Worm (Caenorhabditis elegans): Measurements from ENCODE around the gene srd-38.

Gene srd-38

DNA sequence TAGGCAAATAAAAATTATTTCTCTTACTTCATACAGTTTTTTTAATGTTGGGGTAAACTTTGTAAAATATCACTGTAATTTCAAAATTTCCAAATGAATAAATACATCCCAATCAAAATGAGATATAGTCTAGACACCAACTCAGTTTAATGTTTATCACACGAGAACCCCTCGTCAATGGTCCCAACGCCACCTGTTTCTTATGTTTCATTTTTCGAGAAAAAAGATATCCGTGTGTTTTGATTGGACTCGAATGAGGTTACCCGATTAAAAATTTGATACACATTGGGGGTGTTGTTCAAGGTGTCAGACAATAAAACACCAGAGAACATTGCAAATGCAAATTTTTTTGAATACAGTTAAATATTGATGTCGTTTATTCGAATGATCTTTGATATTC is 25.9 kb downstream of the srd-38 start:
- no peak for TF ChIP-seq unc-62 (GFP tag; optimal IDR thresholded peaks at IDR 0.05)

DNA sequence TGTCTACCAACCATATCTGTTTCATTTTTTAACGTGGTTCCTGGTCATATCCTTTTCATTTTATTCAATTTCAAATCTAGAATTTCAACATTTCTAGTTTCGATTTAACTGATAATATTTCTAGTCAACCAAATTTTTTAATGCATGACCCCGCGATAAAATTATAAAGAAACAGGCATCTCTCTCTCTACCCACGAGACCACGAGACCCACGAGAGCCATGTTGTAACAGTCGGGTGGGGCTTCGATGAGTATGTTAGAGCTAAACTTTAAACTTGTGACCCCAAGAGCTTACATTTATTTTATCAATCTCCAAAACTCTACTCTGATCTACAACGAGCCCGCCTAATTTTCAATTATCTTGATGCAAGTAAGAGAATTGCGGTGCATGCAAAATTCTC is 26.7 kb downstream of the srd-38 start:
- no peak for TF ChIP-seq unc-62 (GFP tag; optimal IDR thresholded peaks at IDR 0.05)

DNA sequence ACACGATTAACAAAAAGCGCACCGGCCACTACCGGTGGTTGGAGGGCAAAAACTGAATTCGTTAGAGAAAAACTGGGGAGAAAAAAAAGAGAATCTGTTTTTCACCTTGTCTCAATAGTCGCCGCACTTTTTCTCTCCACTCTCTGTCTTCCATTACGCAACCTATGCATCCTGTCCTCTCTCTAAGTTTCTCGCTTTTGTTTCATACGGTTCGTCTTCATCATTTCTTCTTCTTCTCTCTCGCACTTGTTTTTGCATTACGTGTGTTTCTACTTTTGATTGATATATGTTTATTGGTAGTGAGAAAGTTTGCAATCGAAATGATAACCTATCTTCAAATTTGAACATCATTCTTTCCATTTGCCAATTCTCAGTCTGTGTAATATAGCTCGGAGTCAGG is 29.0 kb downstream of the srd-38 start:
- TF ChIP-seq unc-62 (GFP tag; optimal IDR thresholded peaks at IDR 0.05) = no peak

DNA sequence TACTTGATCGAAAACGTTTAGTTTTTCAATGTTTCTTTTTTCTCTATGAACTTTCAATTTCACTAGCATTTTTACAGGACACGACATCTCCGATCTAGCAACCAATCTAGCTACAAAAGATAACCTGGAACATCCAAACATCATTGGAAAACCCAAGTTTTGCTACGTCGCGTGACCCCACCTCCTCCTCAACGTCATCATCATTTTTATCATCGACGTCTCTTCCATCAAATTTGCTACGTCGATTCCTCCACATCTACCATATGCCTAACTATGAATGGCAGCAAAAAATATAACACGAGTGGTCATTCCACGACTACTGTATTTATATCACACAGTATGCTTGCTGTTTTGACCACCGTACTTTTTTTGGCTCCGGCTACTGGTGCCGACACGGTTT is 31.3 kb downstream of the srd-38 start, which contains the start of gene F46G10.2:
F46G10.2 (plus strand) TSS at position 78 of the 400 bp plus-strand sequence.
- no peak for TF ChIP-seq unc-62 (GFP tag; optimal IDR thresholded peaks at IDR 0.05)

DNA sequence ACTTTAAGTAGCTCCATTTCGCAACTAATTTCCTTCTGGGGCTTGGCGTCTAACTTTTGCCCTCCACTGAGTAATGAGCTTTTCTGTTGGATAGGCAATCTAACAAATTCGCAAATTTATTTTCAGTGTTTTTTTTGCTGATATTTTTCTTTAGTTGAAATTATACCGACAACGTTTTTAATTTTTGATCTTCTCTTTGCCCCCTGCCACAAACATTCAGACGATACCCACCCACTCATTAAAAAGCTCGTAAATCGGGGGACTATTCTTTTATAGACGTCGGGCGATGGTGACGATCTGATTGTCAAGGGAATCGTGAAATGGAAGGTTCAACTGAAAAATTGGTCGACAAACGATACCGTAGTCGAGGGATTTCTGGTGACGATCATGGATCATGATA is 32.1 kb downstream of the srd-38 start:
- TF ChIP-seq unc-62 (GFP tag; optimal IDR thresholded peaks at IDR 0.05) = no peak

DNA sequence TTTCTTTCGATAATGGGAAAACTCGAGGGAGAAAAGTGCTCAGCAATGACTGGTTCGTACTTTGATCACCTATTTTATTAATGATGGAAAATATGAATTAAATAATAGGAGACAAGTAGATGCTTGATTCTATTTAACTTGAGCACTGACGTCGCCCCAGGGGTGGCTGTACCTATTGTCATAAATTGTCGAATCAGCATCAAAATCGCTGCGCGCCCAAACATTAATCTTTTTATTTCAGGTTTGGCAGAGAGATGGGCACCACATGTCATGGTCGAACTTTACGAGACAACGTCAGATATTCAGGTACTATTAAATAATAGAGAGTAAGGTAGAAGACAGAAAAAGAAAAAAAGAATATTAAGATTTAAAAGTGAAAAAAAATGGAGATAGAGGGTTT is 32.7 kb downstream of the srd-38 start:
- no peak for TF ChIP-seq unc-62 (GFP tag; optimal IDR thresholded peaks at IDR 0.05)

DNA sequence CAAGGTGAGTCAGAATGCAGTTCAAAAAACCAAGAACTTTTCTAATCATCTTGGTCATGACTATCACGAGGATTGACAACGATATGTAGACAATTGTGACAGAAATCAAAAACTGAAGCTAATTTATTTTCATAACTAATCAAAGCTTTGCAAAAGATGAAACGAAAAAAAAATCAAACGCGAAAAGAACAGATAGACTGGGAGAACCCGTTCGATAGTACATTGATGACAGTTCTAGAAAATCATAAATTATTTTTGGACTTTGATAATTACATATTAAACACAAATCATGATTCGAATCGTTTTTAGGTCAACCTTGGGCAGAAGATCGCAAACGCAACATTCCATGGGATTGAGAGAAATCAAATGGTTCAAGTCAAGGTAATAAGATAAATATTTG is 33.4 kb downstream of the srd-38 start:
- no peak for TF ChIP-seq unc-62 (GFP tag; optimal IDR thresholded peaks at IDR 0.05)

DNA sequence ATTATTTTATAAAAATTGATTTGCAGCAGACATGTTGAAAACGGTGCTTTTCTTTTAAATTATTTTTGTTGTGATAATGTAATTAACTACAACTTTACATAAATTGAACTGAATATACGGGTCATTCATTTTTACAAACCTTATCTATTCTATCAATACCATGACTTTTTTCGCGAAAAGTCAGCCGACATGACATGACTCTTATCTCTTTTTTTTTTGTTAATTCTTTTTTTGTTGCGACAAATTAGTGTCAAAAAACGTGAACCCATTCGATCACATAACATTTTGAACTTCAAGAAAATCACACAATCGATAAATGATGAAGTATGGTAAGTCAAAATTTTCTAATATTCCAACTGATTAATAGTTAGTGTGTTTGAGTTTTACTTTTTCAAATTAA is 36.4 kb downstream of the srd-38 start, which contains the start of gene sir-2.2:
sir-2.2 (plus strand) TSS at position 34 of the 400 bp plus-strand sequence.
- TF ChIP-seq unc-62 (GFP tag; optimal IDR thresholded peaks at IDR 0.05) = no peak

DNA sequence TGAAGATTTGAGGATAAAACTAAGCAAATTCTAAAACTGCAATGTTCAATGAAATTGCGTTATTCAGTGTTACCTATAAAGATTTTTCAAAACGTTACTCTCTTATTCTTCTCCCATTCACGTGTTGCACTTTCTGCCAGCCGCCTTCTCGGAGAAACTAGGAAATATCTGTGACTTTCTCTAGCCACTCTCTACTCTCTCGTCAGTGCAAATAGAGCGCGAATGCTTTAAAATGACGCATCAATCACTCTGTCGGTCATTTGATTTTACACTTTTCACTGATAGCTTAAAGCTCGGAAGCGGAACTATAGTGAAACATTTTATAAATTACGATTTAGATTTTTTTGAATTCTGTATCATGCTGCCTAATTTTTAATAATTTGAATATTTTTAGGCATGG is 37.3 kb downstream of the srd-38 start:
- no peak for TF ChIP-seq unc-62 (GFP tag; optimal IDR thresholded peaks at IDR 0.05)

DNA sequence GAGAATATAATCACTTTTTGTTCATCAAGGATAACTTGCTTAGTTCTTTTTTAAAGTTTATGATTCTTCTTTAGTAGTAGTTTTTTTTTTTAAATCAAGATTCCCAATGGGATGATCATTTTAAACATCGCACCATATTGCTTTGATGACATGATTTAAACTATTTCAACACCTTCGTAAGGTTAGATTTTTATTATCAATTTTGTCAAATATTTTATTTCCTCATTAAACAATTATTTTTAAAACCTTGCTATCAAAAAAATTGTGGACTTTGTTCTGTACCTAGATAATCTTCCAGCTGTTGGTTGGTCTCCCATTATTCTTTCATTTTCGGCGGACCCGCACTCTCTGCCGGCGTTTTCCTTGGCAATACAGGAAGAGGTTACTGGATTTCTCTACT is 39.8 kb downstream of the srd-38 start, which contains the start of gene sir-2.3:
sir-2.3 (plus strand) TSS at position 301 of the 400 bp plus-strand sequence.
- TF ChIP-seq unc-62 (GFP tag; optimal IDR thresholded peaks at IDR 0.05) = no peak

DNA sequence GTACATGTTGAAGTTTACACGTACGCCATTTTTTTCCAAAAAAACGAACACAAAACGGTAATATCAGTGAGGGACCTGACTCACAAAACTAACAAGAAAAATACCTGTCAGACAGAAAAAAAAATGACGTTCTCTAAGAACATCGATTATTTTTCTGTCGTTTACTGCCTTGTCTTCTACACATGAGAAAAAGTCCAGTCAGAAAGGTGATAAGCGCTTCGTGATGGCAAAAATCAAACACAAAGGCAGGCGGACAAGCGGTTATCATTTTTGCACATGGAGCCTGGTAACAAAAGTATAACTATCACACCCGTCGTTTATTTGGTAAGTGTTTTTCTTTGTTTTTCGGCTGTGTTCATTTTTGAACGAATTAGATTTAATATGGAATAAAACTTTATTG is 42.2 kb downstream of the srd-38 start, which contains the start of gene F46G10.4:
F46G10.4 (plus strand) TSS at position 212 of the 400 bp plus-strand sequence.
- TF ChIP-seq unc-62 (GFP tag; optimal IDR thresholded peaks at IDR 0.05) = no peak

DNA sequence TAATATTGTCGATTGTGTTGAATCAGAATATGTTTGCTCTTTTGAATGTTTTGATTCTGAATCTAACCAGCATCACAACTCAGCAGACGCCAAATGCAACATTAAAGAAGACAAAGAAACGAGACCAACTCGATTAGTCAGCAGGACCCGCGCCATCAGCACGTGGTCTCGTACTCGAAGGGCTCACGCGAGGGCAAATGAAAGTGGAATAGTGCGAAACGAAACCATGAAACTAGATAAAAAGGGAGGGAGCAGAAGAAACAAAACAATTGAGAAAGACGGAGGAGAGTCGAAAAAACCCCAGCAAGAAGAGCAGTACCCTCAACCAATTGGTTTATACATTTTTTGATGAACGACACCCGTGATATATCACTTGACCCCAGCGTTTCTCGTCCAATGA is 45.4 kb downstream of the srd-38 start:
- no peak for TF ChIP-seq unc-62 (GFP tag; optimal IDR thresholded peaks at IDR 0.05)

DNA sequence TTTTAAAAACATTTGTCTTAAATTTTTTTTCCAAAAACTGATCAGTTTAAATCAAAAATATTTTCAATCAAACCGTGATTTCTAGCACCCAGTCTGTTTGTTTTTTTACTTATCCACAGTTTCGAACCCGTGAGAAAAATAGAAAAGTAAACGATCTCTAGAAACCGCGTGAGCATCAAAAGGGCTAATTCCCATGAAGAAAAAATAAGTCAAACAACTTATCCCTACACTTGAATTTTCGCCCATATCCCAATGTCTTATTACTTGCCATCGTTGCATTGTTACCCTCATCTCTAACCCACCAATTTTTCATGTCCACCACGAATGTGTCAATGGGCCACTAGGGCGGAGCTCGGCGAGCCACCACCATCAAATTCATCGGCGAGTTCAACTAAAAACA is 46.1 kb downstream of the srd-38 start, which contains the start of gene ptr-24:
ptr-24 (plus strand) TSS at position 301 of the 400 bp plus-strand sequence.
- TF ChIP-seq unc-62 (GFP tag; optimal IDR thresholded peaks at IDR 0.05) = no peak

DNA sequence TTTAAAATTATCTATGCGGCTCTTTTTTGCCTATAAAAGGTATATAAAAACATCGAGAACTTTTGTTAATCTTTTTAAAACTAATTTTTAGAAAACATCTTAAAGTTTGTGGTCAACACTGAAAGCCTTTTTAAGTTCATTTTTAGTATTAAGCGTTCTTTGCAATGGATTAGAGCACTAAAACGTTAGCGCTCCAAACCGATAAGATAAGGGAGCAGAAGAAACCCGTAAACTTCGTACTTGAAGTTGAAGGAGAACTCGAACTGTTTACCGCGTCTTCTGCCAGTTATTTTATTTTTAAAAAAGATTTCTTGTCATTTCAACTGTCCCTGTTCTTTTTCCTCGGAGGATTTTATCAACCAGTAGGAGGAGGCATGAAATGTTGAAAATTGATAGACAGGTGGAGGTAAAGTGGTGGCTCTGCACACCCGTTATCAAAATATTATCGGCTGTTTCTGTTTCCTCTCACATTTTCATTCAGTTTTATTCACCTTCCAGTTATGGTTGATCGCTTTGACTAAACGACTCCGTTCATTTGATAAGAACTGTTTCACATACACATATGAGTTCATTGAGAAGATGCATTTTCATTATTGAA is 47.5 kb downstream of the srd-38 start:
- TF ChIP-seq unc-62 (GFP tag; optimal IDR thresholded peaks at IDR 0.05) = no peak

DNA sequence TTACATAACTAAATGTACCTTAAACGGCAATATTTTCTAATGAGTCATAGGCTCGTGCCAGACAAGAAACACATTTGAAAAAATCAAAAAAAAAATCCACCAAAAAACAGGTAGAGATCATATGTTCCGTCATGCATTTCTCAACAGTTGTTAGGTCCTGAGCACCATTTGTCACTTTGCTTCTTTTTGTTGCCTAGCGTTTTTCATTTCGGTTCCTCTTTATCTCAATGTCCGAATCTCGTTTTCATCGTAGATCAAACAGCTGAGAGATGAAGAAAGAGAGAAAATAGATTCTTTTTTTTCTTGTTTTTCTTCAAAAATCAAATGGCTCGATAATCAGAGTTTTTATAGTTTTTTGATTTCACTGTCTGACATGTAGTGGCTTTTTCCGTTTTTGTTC is 49.4 kb downstream of the srd-38 start:
- no peak for TF ChIP-seq unc-62 (GFP tag; optimal IDR thresholded peaks at IDR 0.05)

DNA sequence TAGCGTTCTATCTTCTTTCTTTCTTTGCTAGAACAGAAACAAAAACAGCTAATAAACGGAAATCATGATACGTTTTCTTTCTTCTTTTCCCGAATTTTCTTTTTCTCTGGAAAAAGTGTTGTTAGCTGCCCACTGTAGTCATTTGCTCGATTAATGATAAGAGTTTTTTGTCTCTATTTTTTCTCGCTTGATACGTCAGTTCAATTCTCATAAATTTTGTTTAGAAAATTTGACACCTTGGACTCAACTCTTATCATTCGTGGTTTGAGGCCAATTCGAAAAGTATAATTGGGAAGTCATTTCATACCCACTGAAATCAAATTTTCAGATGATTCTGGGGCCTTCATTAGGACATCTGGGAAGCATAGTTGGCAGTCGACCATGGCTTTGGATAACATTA is 50.2 kb downstream of the srd-38 start:
- TF ChIP-seq unc-62 (GFP tag; optimal IDR thresholded peaks at IDR 0.05) = no peak
